Fruit fly (Drosophila melanogaster) whole organism, embryonic: ENCODE data around the gene Drsl1.
A peak's percentile ranks its signal among the peaks of the same experiment; 100 is the strongest.

ENCODE experiments used
- CG10979 ChIP-seq: fragments of 200-800 bp; sonication (Bioruptor generic); optimal IDR thresholded peaks from 2 replicates; lab custom pipeline; 2018; ENCODE audit warnings: missing biosample characterization, mild to moderate bottlenecking, missing genetic modification characterization, moderate library complexity
- CG11456 ChIP-seq: fragments of 200-800 bp; sonication (Bioruptor generic); IDR thresholded peaks from 3 replicates; pipeline ENCODE4 v1.3.6; 2022; ENCODE audit warnings: missing biosample characterization, missing genetic modification characterization
- CG12299 ChIP-seq: fragments of 200-800 bp; sonication (Bioruptor generic); optimal IDR thresholded peaks from 2 replicates; lab custom pipeline; 2018; ENCODE audit warnings: missing biosample characterization, mild to moderate bottlenecking, missing genetic modification characterization
- CG1233 ChIP-seq: fragments of 200-800 bp; sonication (Bioruptor generic); optimal IDR thresholded peaks from 4 replicates; lab custom pipeline; 2018; ENCODE audit warnings: missing biosample characterization, mild to moderate bottlenecking, missing genetic modification characterization
- CG12659 ChIP-seq: fragments of 200-800 bp; sonication (Bioruptor generic); optimal IDR thresholded peaks from 3 replicates; lab custom pipeline; 2017; ENCODE audit warnings: mild to moderate bottlenecking, missing biosample characterization, missing genetic modification reagents, missing genetic modification characterization
- CG14441 ChIP-seq: fragments of 200-800 bp; sonication (Bioruptor generic); IDR thresholded peaks from 2 replicates; pipeline ENCODE4 v1.3.6; 2022; ENCODE audit warnings: missing biosample characterization, missing genetic modification characterization
- CG1529 ChIP-seq: fragments of 200-800 bp; sonication (Bioruptor generic); optimal IDR thresholded peaks from 3 replicates; lab custom pipeline; 2018; ENCODE audit warnings: missing biosample characterization, missing genetic modification characterization
- CG16779 ChIP-seq: fragments of 200-800 bp; sonication (Bioruptor generic); IDR thresholded peaks from 2 replicates; pipeline ENCODE4 v1.3.6; 2022; ENCODE audit warnings: missing biosample characterization, missing genetic modification characterization
- CG2678 ChIP-seq: fragments of 200-800 bp; sonication (Bioruptor generic); optimal IDR thresholded peaks from 3 replicates; lab custom pipeline; 2019; ENCODE audit warnings: missing biosample characterization, mild to moderate bottlenecking, missing genetic modification characterization, moderate library complexity
- CG2875 ChIP-seq: fragments of 200-800 bp; sonication (Bioruptor generic); optimal IDR thresholded peaks from 2 replicates; lab custom pipeline; 2017; ENCODE audit warnings: missing biosample characterization, mild to moderate bottlenecking, missing genetic modification characterization, missing genetic modification reagents
- CG32772 ChIP-seq: fragments of 200-800 bp; sonication (Bioruptor generic); IDR thresholded peaks from 2 replicates; pipeline ENCODE4 v1.3.6; 2022; ENCODE audit warnings: missing biosample characterization, missing genetic modification characterization
- CG34224 ChIP-seq: fragments of 200-800 bp; sonication (Bioruptor generic); IDR thresholded peaks from 3 replicates; pipeline ENCODE4 v1.3.6; 2022; ENCODE audit warnings: missing biosample characterization, missing genetic modification characterization; ENCODE audit not compliant: partially characterized antibody
- CG6175 ChIP-seq: fragments of 200-800 bp; sonication (Bioruptor generic); IDR thresholded peaks from 3 replicates; pipeline ENCODE4 v1.3.6; 2022; ENCODE audit warnings: missing biosample characterization, missing genetic modification characterization
- CG6272 ChIP-seq: fragments of 200-800 bp; sonication (Bioruptor generic); IDR thresholded peaks from 2 replicates; pipeline ENCODE4 v1.3.6; 2022; ENCODE audit warnings: missing biosample characterization, missing genetic modification characterization
- CG6683 ChIP-seq: fragments of 200-800 bp; sonication (Bioruptor generic); optimal IDR thresholded peaks from 2 replicates; lab custom pipeline; 2017; ENCODE audit warnings: missing biosample characterization, mild to moderate bottlenecking, missing genetic modification characterization, missing genetic modification reagents
- CG7745 ChIP-seq: fragments of 200-800 bp; sonication (Bioruptor generic); optimal IDR thresholded peaks from 2 replicates; lab custom pipeline; 2018; ENCODE audit warnings: missing biosample characterization, mild to moderate bottlenecking, missing genetic modification characterization, moderate library complexity
- CG8388 ChIP-seq: fragments of 200-800 bp; sonication (Bioruptor generic); optimal IDR thresholded peaks from 2 replicates; lab custom pipeline; 2019; ENCODE audit warnings: missing biosample characterization, mild to moderate bottlenecking, missing genetic modification characterization, moderate library complexity
- CG9727 ChIP-seq: fragments of 200-800 bp; sonication (Bioruptor generic); optimal IDR thresholded peaks from 3 replicates; lab custom pipeline; 2017; ENCODE audit warnings: missing biosample characterization, mild to moderate bottlenecking, missing genetic modification characterization
- CG9876 ChIP-seq: fragments of 200-800 bp; sonication (Bioruptor generic); optimal IDR thresholded peaks from 2 replicates; lab custom pipeline; 2016; ENCODE audit warnings: missing biosample characterization, missing genetic modification characterization
- D ChIP-seq, 2 experiments: fragments of 200-800 bp in 1 of 2; fragments of >200 bp in 1 of 2; sonication (Bioruptor generic) in 1 of 2; optimal IDR thresholded peaks; 2 replicates in 1 of 2; 3 replicates in 1 of 2; lab custom pipeline; 2017; ENCODE audit warnings: mild to moderate bottlenecking in 1 of 2, missing biosample characterization in 1 of 2, missing genetic modification characterization in 1 of 2, missing genetic modification reagents in 1 of 2
- D19B ChIP-seq: fragments of 200-800 bp; sonication (Bioruptor generic); optimal IDR thresholded peaks from 2 replicates; lab custom pipeline; 2017; ENCODE audit warnings: missing biosample characterization, mild to moderate bottlenecking, missing genetic modification characterization
- Dp ChIP-seq: fragments of 200-800 bp; sonication (Bioruptor generic); optimal IDR thresholded peaks from 2 replicates; lab custom pipeline; 2018; ENCODE audit warnings: missing biosample characterization, mild to moderate bottlenecking, missing genetic modification characterization, moderate library complexity
- H15 ChIP-seq: fragments of 200-800 bp; sonication (Bioruptor generic); IDR thresholded peaks from 3 replicates; pipeline ENCODE4 v1.3.6; 2022; ENCODE audit warnings: missing biosample characterization, missing genetic modification characterization
- Jarid2 ChIP-seq: fragments of 200-800 bp; sonication (Bioruptor generic); optimal IDR thresholded peaks from 3 replicates; lab custom pipeline; 2017; ENCODE audit warnings: mild to moderate bottlenecking, missing biosample characterization, missing genetic modification reagents, missing genetic modification characterization
- Mad ChIP-seq: fragments of 200-800 bp; sonication (Bioruptor generic); optimal IDR thresholded peaks from 2 replicates; lab custom pipeline; 2016; ENCODE audit warnings: missing biosample characterization, missing genetic modification characterization
- Myb ChIP-seq: fragments of 200-800 bp; sonication (Bioruptor generic); optimal IDR thresholded peaks from 2 replicates; lab custom pipeline; 2016; ENCODE audit warnings: missing biosample characterization, missing genetic modification characterization
- Oli ChIP-seq: fragments of 200-800 bp; sonication (Bioruptor generic); optimal IDR thresholded peaks from 2 replicates; lab custom pipeline; 2018; ENCODE audit warnings: missing biosample characterization, mild to moderate bottlenecking, missing genetic modification characterization, moderate library complexity
- Poxn ChIP-seq: fragments of 200-800 bp; sonication (Bioruptor generic); IDR thresholded peaks from 2 replicates; pipeline ENCODE4 v1.3.6; 2022; ENCODE audit warnings: missing biosample characterization, missing genetic modification characterization
- Ravus ChIP-seq: fragments of 200-800 bp; sonication (Bioruptor generic); IDR thresholded peaks from 2 replicates; pipeline ENCODE4 v1.3.6; 2022; ENCODE audit warnings: missing biosample characterization, missing genetic modification characterization
- Taf1 ChIP-seq: fragments of 200-800 bp; sonication (Bioruptor generic); IDR thresholded peaks from 2 replicates; pipeline ENCODE4 v1.3.6; 2022; ENCODE audit warnings: missing biosample characterization, missing genetic modification characterization
- ap ChIP-seq: fragments of 200-800 bp; sonication (Bioruptor generic); IDR thresholded peaks from 2 replicates; pipeline ENCODE4 v1.3.6; 2022; ENCODE audit warnings: missing biosample characterization, missing genetic modification characterization
- cato ChIP-seq: fragments of 200-800 bp; sonication (Bioruptor generic); optimal IDR thresholded peaks from 2 replicates; lab custom pipeline; 2016; ENCODE audit warnings: missing biosample characterization, missing genetic modification characterization, borderline replicate concordance
- chinmo ChIP-seq: fragments of 200-800 bp; sonication (Bioruptor generic); IDR thresholded peaks from 4 replicates; pipeline ENCODE4 v1.3.6; 2022; ENCODE audit warnings: missing biosample characterization, missing genetic modification characterization; ENCODE audit not compliant: partially characterized antibody
- crc ChIP-seq: fragments of 200-800 bp; sonication (Bioruptor generic); optimal IDR thresholded peaks from 2 replicates; lab custom pipeline; 2016; ENCODE audit warnings: missing biosample characterization, missing genetic modification characterization
- eyg ChIP-seq: fragments of 200-800 bp; sonication (Bioruptor generic); optimal IDR thresholded peaks from 3 replicates; lab custom pipeline; 2016; ENCODE audit warnings: missing biosample characterization, missing genetic modification characterization
- fd64A ChIP-seq: fragments of 200-800 bp; sonication (Bioruptor generic); optimal IDR thresholded peaks from 3 replicates; lab custom pipeline; 2018; ENCODE audit warnings: missing biosample characterization, mild to moderate bottlenecking, missing genetic modification characterization
- gcm2 ChIP-seq: fragments of 200-800 bp; sonication (Bioruptor generic); optimal IDR thresholded peaks from 2 replicates; lab custom pipeline; 2016; ENCODE audit warnings: missing biosample characterization, missing genetic modification characterization
- gem ChIP-seq: fragments of 200-800 bp; sonication (Bioruptor generic); optimal IDR thresholded peaks from 2 replicates; lab custom pipeline; 2019; ENCODE audit warnings: missing biosample characterization, mild to moderate bottlenecking, missing genetic modification characterization, moderate library complexity
- gro ChIP-seq: fragments of 200-800 bp; sonication (Bioruptor generic); optimal IDR thresholded peaks from 2 replicates; lab custom pipeline; 2016; ENCODE audit warnings: missing biosample characterization, missing genetic modification characterization
- nmo ChIP-seq: fragments of 200-800 bp; sonication (Bioruptor generic); optimal IDR thresholded peaks from 2 replicates; lab custom pipeline; 2018; ENCODE audit warnings: missing biosample characterization, mild to moderate bottlenecking, missing genetic modification characterization, moderate library complexity
- oc ChIP-seq: fragments of 200-800 bp; sonication (Bioruptor generic); optimal IDR thresholded peaks from 2 replicates; lab custom pipeline; 2018; ENCODE audit warnings: missing biosample characterization, mild to moderate bottlenecking, missing genetic modification characterization, moderate library complexity
- odd ChIP-seq: fragments of 200-800 bp; sonication (Bioruptor generic); optimal IDR thresholded peaks from 2 replicates; lab custom pipeline; 2017; ENCODE audit warnings: missing biosample characterization, mild to moderate bottlenecking, missing genetic modification characterization
- salm ChIP-seq: fragments of 200-800 bp; sonication (Bioruptor generic); optimal IDR thresholded peaks from 2 replicates; lab custom pipeline; 2018; ENCODE audit warnings: missing biosample characterization, mild to moderate bottlenecking, missing genetic modification characterization
- shn ChIP-seq: fragments of 200-800 bp; sonication (Bioruptor generic); optimal IDR thresholded peaks from 3 replicates; lab custom pipeline; 2016; ENCODE audit warnings: missing biosample characterization, missing genetic modification characterization
- sqz ChIP-seq: fragments of 200-800 bp; sonication (Bioruptor generic); optimal IDR thresholded peaks from 3 replicates; lab custom pipeline; 2018; ENCODE audit warnings: missing biosample characterization, mild to moderate bottlenecking, missing genetic modification characterization
- sug ChIP-seq: fragments of 200-800 bp; optimal IDR thresholded peaks from 2 replicates; lab custom pipeline; 2019; ENCODE audit warnings: missing biosample characterization, mild to moderate bottlenecking, missing genetic modification characterization, moderate library complexity
- tna ChIP-seq: fragments of 200-800 bp; sonication (Bioruptor generic); IDR thresholded peaks from 2 replicates; pipeline ENCODE4 v1.3.6; 2022; ENCODE audit warnings: missing biosample characterization, missing genetic modification characterization; ENCODE audit not compliant: partially characterized antibody
- trem ChIP-seq: fragments of 200-800 bp; optimal IDR thresholded peaks from 3 replicates; lab custom pipeline; 2019; ENCODE audit warnings: missing biosample characterization, mild to moderate bottlenecking, missing genetic modification characterization, moderate library complexity
- trh ChIP-seq: fragments of 200-800 bp; sonication (Bioruptor generic); optimal IDR thresholded peaks from 2 replicates; lab custom pipeline; 2016; ENCODE audit warnings: missing biosample characterization, missing genetic modification characterization
- usp ChIP-seq: fragments of >200 bp; optimal IDR thresholded peaks from 2 replicates; lab custom pipeline; 2017; ENCODE audit warnings: missing biosample characterization, missing genetic modification characterization
- wdn ChIP-seq: fragments of 200-800 bp; sonication (Bioruptor generic); IDR thresholded peaks from 2 replicates; pipeline ENCODE4 v1.3.6; 2022; ENCODE audit warnings: missing biosample characterization, missing genetic modification characterization

Drsl1 gene

dm6 chr3L:3288414-3288813 lies 47.2 kb downstream of the Drsl1 start (continued):
- TF ChIP-seq usp (GFP tag; lab: Kevin White, UChicago) (no peak), D (optimal IDR thresholded peaks at IDR 0.05; lab: Kevin White, UChicago) (no peak), D (GFP tag; optimal IDR thresholded peaks at IDR 0.05; lab: Kevin White, UChicago) (no peak), CG12299 (tag; lab: Kevin White, UChicago) (no peak), salm (no peak), cato (GFP tag; lab: Kevin White, UChicago) (no peak), CG8388 (GFP tag; lab: Kevin White, UChicago) (no peak), ap (GFP tag; lab: Robert Waterston, UW) (no peak), trem (tag; lab: Kevin White, UChicago) (no peak), wdn (GFP tag; lab: Robert Waterston, UW) (no peak), nmo (GFP tag; lab: Kevin White, UChicago) (no peak), gcm2 (no peak), CG6175 (GFP tag; lab: Robert Waterston, UW) (no peak), Jarid2 (GFP tag; lab: Kevin White, UChicago) (peak; percentile 4), CG32772 (GFP tag; lab: Robert Waterston, UW) (peak; percentile 40; the same call in 1 of the 2 replicates), odd (GFP tag; lab: Kevin White, UChicago) (no peak), CG16779 (GFP tag; lab: Robert Waterston, UW) (no peak), trh (GFP tag; lab: Kevin White, UChicago) (no peak), Poxn (GFP tag; lab: Robert Waterston, UW) (no peak), CG14441 (GFP tag; lab: Robert Waterston, UW) (peak; percentile 41; the same call in 1 of the 2 replicates), Oli (tag; lab: Kevin White, UChicago) (no peak), gro (GFP tag; lab: Kevin White, UChicago) (no peak), CG6272 (no peak), gem (tag; lab: Kevin White, UChicago) (no peak), fd64A (GFP tag; lab: Kevin White, UChicago) (no peak), shn (GFP tag; lab: Kevin White, UChicago) (no peak), Taf1 (no peak), Myb (GFP tag; lab: Kevin White, UChicago) (no peak), eyg (GFP tag; lab: Kevin White, UChicago) (no peak), CG9727 (GFP tag; lab: Kevin White, UChicago) (no peak), CG7745 (tag; lab: Kevin White, UChicago) (no peak), Mad (GFP tag; lab: Kevin White, UChicago) (no peak), D19B (no peak), CG2875 (GFP tag; lab: Kevin White, UChicago) (no peak), CG11456 (GFP tag; lab: Robert Waterston, UW) (peak; percentile 93), sug (no peak), CG6683 (GFP tag; lab: Kevin White, UChicago) (no peak), crc (GFP tag; lab: Kevin White, UChicago) (no peak), CG1529 (GFP tag; lab: Kevin White, UChicago) (no peak), tna (GFP tag; lab: Robert Waterston, UW) (no peak), CG1233 (GFP tag; lab: Kevin White, UChicago) (no peak), CG2678 (no peak), oc (no peak), CG12659 (GFP tag; lab: Kevin White, UChicago) (no peak), sqz (GFP tag; lab: Kevin White, UChicago) (no peak), H15 (peak; percentile 42; the same call in 1 of the 3 replicates), CG34224 (GFP tag; lab: Robert Waterston, UW) (no peak), Ravus (GFP tag; lab: Robert Waterston, UW) (no peak), CG9876 (no peak), chinmo (no peak), CG10979 (tag; lab: Kevin White, UChicago) (peak; percentile 36), Dp (peak; percentile 26)
